Worm (Caenorhabditis elegans): Measurements from ENCODE around the gene B0280.2.
A peak's percentile ranks its signal among the peaks of the same experiment; 100 is the strongest.

The B0280.2 gene

ce11 chrIII:7140228-7140710 lies 15.8 kb downstream of the B0280.2 start:
- TF ChIP-seq W03F9.2 (tag; optimal IDR thresholded peaks at IDR 0.05) (no peak), dao-5 (tag; optimal IDR thresholded peaks at IDR 0.05) (no peak), him-1 (tag; optimal IDR thresholded peaks at IDR 0.05) (no peak)

ce11 chrIII:7141285-7141715 lies 16.8 kb downstream of the B0280.2 start:
- TF ChIP-seq dao-5 (tag; optimal IDR thresholded peaks at IDR 0.05) = no peak
- TF ChIP-seq him-1 (tag; optimal IDR thresholded peaks at IDR 0.05) = no peak
- TF ChIP-seq W03F9.2 (tag; optimal IDR thresholded peaks at IDR 0.05) = peak; percentile 66

ce11 chrIII:7142172-7142601 lies 17.7 kb downstream of the B0280.2 start:
- TF ChIP-seq W03F9.2 (tag; optimal IDR thresholded peaks at IDR 0.05) (no peak), him-1 (tag; optimal IDR thresholded peaks at IDR 0.05) (no peak), dao-5 (tag; optimal IDR thresholded peaks at IDR 0.05) (no peak)

ce11 chrIII:7144749-7145148 lies 20.3 kb downstream of the B0280.2 start, which contains the start of gene glr-2:
TSS of gene glr-2 (minus strand) at chrIII:7144959.
- TF ChIP-seq dao-5 (tag; optimal IDR thresholded peaks at IDR 0.05) = no peak
- no peak for TF ChIP-seq W03F9.2 (tag; optimal IDR thresholded peaks at IDR 0.05)
- TF ChIP-seq him-1 (tag; optimal IDR thresholded peaks at IDR 0.05) = no peak

ce11 chrIII:7146341-7146740 lies 21.9 kb downstream of the B0280.2 start:
- TF ChIP-seq him-1 (tag; optimal IDR thresholded peaks at IDR 0.05) = no peak
- no peak for TF ChIP-seq dao-5 (tag; optimal IDR thresholded peaks at IDR 0.05)
- no peak for TF ChIP-seq W03F9.2 (tag; optimal IDR thresholded peaks at IDR 0.05)

ce11 chrIII:7148191-7148590 lies 23.7 kb downstream of the B0280.2 start:
- TF ChIP-seq dao-5 (tag; optimal IDR thresholded peaks at IDR 0.05) (no peak), him-1 (tag; optimal IDR thresholded peaks at IDR 0.05) (no peak), W03F9.2 (tag; optimal IDR thresholded peaks at IDR 0.05) (no peak)

ce11 chrIII:7150162-7150561 lies 25.7 kb downstream of the B0280.2 start:
- TF ChIP-seq W03F9.2 (tag; optimal IDR thresholded peaks at IDR 0.05) = no peak
- no peak for TF ChIP-seq him-1 (tag; optimal IDR thresholded peaks at IDR 0.05)
- no peak for TF ChIP-seq dao-5 (tag; optimal IDR thresholded peaks at IDR 0.05)

- TF ChIP-seq him-1 (tag; optimal IDR thresholded peaks at IDR 0.05) (no peak), W03F9.2 (tag; optimal IDR thresholded peaks at IDR 0.05) (no peak), dao-5 (tag; optimal IDR thresholded peaks at IDR 0.05) (no peak)
Observed at ce11 chrIII:7152569-7152968, 28.1 kb downstream of the B0280.2 start.

ce11 chrIII:7153747-7154238 lies 29.3 kb downstream of the B0280.2 start, which contains the start of gene ogt-1:
TSS of gene ogt-1 (minus strand) at chrIII:7153797.
- TF ChIP-seq W03F9.2 (tag; optimal IDR thresholded peaks at IDR 0.05) = peak; percentile 74
- no peak for TF ChIP-seq dao-5 (tag; optimal IDR thresholded peaks at IDR 0.05)
- peak; percentile 26 for TF ChIP-seq him-1 (tag; optimal IDR thresholded peaks at IDR 0.05)

- TF ChIP-seq W03F9.2 (tag; optimal IDR thresholded peaks at IDR 0.05) (no peak), dao-5 (tag; optimal IDR thresholded peaks at IDR 0.05) (no peak), him-1 (tag; optimal IDR thresholded peaks at IDR 0.05) (no peak)
Observed at ce11 chrIII:7154526-7154925, 30.1 kb downstream of the B0280.2 start.

ce11 chrIII:7155631-7156030 lies 31.2 kb downstream of the B0280.2 start:
- TF ChIP-seq W03F9.2 (tag; optimal IDR thresholded peaks at IDR 0.05) = peak; percentile 51
- no peak for TF ChIP-seq dao-5 (tag; optimal IDR thresholded peaks at IDR 0.05)
- TF ChIP-seq him-1 (tag; optimal IDR thresholded peaks at IDR 0.05) = peak; percentile 88

- TF ChIP-seq dao-5 (tag; optimal IDR thresholded peaks at IDR 0.05) (no peak), him-1 (tag; optimal IDR thresholded peaks at IDR 0.05) (no peak), W03F9.2 (tag; optimal IDR thresholded peaks at IDR 0.05) (no peak)
Observed at ce11 chrIII:7158709-7159108, 34.2 kb downstream of the B0280.2 start, which contains the start of gene nuo-4. TSS of gene nuo-4 (minus strand) at chrIII:7158809.

ce11 chrIII:7159246-7159645 lies 34.8 kb downstream of the B0280.2 start:
- no peak for TF ChIP-seq him-1 (tag; optimal IDR thresholded peaks at IDR 0.05)

ce11 chrIII:7161055-7161454 lies 36.6 kb downstream of the B0280.2 start, which contains the start of gene rnp-7:
TSS of gene rnp-7 (minus strand) at chrIII:7161155.
- no peak for TF ChIP-seq him-1 (tag; optimal IDR thresholded peaks at IDR 0.05)
- TF ChIP-seq W03F9.2 (tag; optimal IDR thresholded peaks at IDR 0.05) = no peak
- no peak for TF ChIP-seq dao-5 (tag; optimal IDR thresholded peaks at IDR 0.05)
